Fruit fly (Drosophila melanogaster) whole organism, adult: Measurements from ENCODE around the gene wdb.

Source experiments
- CG11617 ChIP-seq: fragments of 200-800 bp; sonication (Bioruptor generic); optimal IDR thresholded peaks from 2 replicates; lab custom pipeline; 2017; ENCODE audit warnings: mild to moderate bottlenecking, missing biosample characterization, missing genetic modification reagents, missing genetic modification characterization
- CG12768 ChIP-seq: fragments of 200-800 bp; sonication (Bioruptor generic); optimal IDR thresholded peaks from 2 replicates; lab custom pipeline; 2017; ENCODE audit warnings: missing biosample characterization, missing genetic modification characterization, mild to moderate bottlenecking, moderate library complexity, missing genetic modification reagents
- CG14711 ChIP-seq: fragments of 200-800 bp; sonication (Bioruptor generic); optimal IDR thresholded peaks from 2 replicates; lab custom pipeline; 2018; ENCODE audit warnings: missing biosample characterization, mild to moderate bottlenecking, missing genetic modification characterization, moderate library complexity
- CG1620 ChIP-seq: fragments of 200-800 bp; sonication (Bioruptor generic); optimal IDR thresholded peaks from 2 replicates; lab custom pipeline; 2016; ENCODE audit warnings: missing biosample characterization, missing genetic modification characterization
- CG33017 ChIP-seq: fragments of 200-800 bp; sonication (Bioruptor generic); optimal IDR thresholded peaks from 2 replicates; lab custom pipeline; 2018; ENCODE audit warnings: missing biosample characterization, mild to moderate bottlenecking, missing genetic modification characterization, moderate library complexity
- CG5204 ChIP-seq: fragments of 200-800 bp; sonication (Bioruptor generic); optimal IDR thresholded peaks from 2 replicates; lab custom pipeline; 2016; ENCODE audit warnings: missing biosample characterization, missing genetic modification characterization
- CG7045 ChIP-seq: fragments of 200-800 bp; sonication (Bioruptor generic); optimal IDR thresholded peaks from 2 replicates; lab custom pipeline; 2017; ENCODE audit warnings: missing biosample characterization, mild to moderate bottlenecking, missing genetic modification characterization
- CG7101 ChIP-seq: fragments of 200-800 bp; sonication (Bioruptor generic); optimal IDR thresholded peaks from 2 replicates; lab custom pipeline; 2018; ENCODE audit warnings: missing biosample characterization, mild to moderate bottlenecking, missing genetic modification characterization, moderate library complexity
- Clk ChIP-seq: fragments of 200-800 bp; sonication (Bioruptor generic); optimal IDR thresholded peaks from 2 replicates; lab custom pipeline; 2017; ENCODE audit warnings: missing biosample characterization, missing genetic modification characterization
- Crg-1 ChIP-seq: fragments of 200-800 bp; sonication (Bioruptor generic); optimal IDR thresholded peaks from 2 replicates; lab custom pipeline; 2016; ENCODE audit warnings: missing biosample characterization, missing genetic modification characterization
- Hr96 ChIP-seq: fragments of 200-800 bp; sonication (Bioruptor generic); optimal IDR thresholded peaks from 2 replicates; lab custom pipeline; 2016; ENCODE audit warnings: missing biosample characterization, missing genetic modification characterization
- Mnt ChIP-seq: fragments of 200-800 bp; sonication (Bioruptor generic); optimal IDR thresholded peaks from 2 replicates; lab custom pipeline; 2016; ENCODE audit warnings: missing biosample characterization, mild to moderate bottlenecking, missing genetic modification characterization
- bab1 ChIP-seq: fragments of 200-800 bp; sonication (Bioruptor generic); optimal IDR thresholded peaks from 3 replicates; lab custom pipeline; 2019; ENCODE audit warnings: missing biosample characterization, mild to moderate bottlenecking, missing genetic modification characterization, moderate library complexity
- cic ChIP-seq: fragments of 200-800 bp; sonication (Bioruptor generic); optimal IDR thresholded peaks from 2 replicates; lab custom pipeline; 2017; ENCODE audit warnings: missing biosample characterization, mild to moderate bottlenecking, missing genetic modification characterization, moderate library complexity
- cnc ChIP-seq, 2 experiments: fragments of >200 bp; optimal IDR thresholded peaks; 2 replicates each; lab custom pipeline; 2017
- kay ChIP-seq: fragments of 200-800 bp; sonication (Bioruptor generic); peaks from one replicate; lab custom pipeline; 2016; ENCODE audit warnings: missing biosample characterization, missing genetic modification characterization, borderline replicate concordance
- ovo ChIP-seq: fragments of 200-800 bp; sonication (Bioruptor generic); optimal IDR thresholded peaks from 2 replicates; lab custom pipeline; 2016; ENCODE audit warnings: missing biosample characterization, missing genetic modification characterization
- pad ChIP-seq: fragments of 200-800 bp; sonication (Bioruptor generic); optimal IDR thresholded peaks from 3 replicates; lab custom pipeline; 2017; ENCODE audit warnings: missing biosample characterization, missing genetic modification characterization, mild to moderate bottlenecking, moderate library complexity, missing genetic modification reagents
- tj ChIP-seq: fragments of 200-800 bp; sonication (Bioruptor generic); optimal IDR thresholded peaks from 3 replicates; lab custom pipeline; 2017; ENCODE audit warnings: missing biosample characterization, mild to moderate bottlenecking, missing genetic modification characterization, moderate library complexity
- toe ChIP-seq: fragments of 200-800 bp; sonication (Bioruptor generic); optimal IDR thresholded peaks from 2 replicates; lab custom pipeline; 2016; ENCODE audit warnings: missing biosample characterization, missing genetic modification characterization

wdb gene

dm6 chr3R:27545752-27546151 is 36.3 kb downstream of the wdb start, which contains the start of gene Gr98d:
Gene Gr98d (plus strand): TSS chr3R:27546052.
- TF ChIP-seq Hr96, result no peak
- no peak for TF ChIP-seq CG11617 (GFP tag; lab: Kevin White, UChicago)
- no peak for TF ChIP-seq CG12768
- no peak for TF ChIP-seq Mnt (GFP tag; lab: Kevin White, UChicago)
- TF ChIP-seq CG7045, result no peak
- TF ChIP-seq CG1620, result no peak
- TF ChIP-seq cnc (optimal IDR thresholded peaks at IDR 0.05; lab: Kevin White, UChicago), result no peak
- no peak for TF ChIP-seq ovo
- no peak for TF ChIP-seq cic (GFP tag; lab: Kevin White, UChicago)
- no peak for TF ChIP-seq pad (GFP tag; lab: Kevin White, UChicago)
- no peak for TF ChIP-seq CG33017 (tag; lab: Kevin White, UChicago)
- no peak for TF ChIP-seq CG7101 (tag; lab: Kevin White, UChicago)
- TF ChIP-seq Crg-1 (GFP tag; lab: Kevin White, UChicago), result no peak
- TF ChIP-seq CG5204 (GFP tag; lab: Kevin White, UChicago), result no peak
- TF ChIP-seq kay, result no peak
- no peak for TF ChIP-seq bab1
- no peak for TF ChIP-seq tj

dm6 chr3R:27544143-27544542 is 37.9 kb downstream of the wdb start, which contains the start of gene Gr98c:
Gene Gr98c (plus strand): TSS chr3R:27544443.
- no peak for TF ChIP-seq Crg-1 (GFP tag; lab: Kevin White, UChicago)
- no peak for TF ChIP-seq toe (GFP tag; lab: Kevin White, UChicago)
- no peak for TF ChIP-seq CG1620
- no peak for TF ChIP-seq Mnt (GFP tag; lab: Kevin White, UChicago)
- TF ChIP-seq CG5204 (GFP tag; lab: Kevin White, UChicago), result no peak
- TF ChIP-seq CG12768, result no peak
- TF ChIP-seq cnc (optimal IDR thresholded peaks at IDR 0.05; lab: Kevin White, UChicago), result no peak
- no peak for TF ChIP-seq CG33017 (tag; lab: Kevin White, UChicago)
- TF ChIP-seq CG7045, result no peak
- no peak for TF ChIP-seq Hr96
- no peak for TF ChIP-seq CG14711 (tag; lab: Kevin White, UChicago)
- no peak for TF ChIP-seq CG7101 (tag; lab: Kevin White, UChicago)
- TF ChIP-seq Clk (GFP tag; lab: Kevin White, UChicago), result no peak
- TF ChIP-seq tj, result no peak
- no peak for TF ChIP-seq pad (GFP tag; lab: Kevin White, UChicago)
- TF ChIP-seq kay, result no peak
- TF ChIP-seq bab1, result no peak

- TF ChIP-seq Clk (GFP tag; lab: Kevin White, UChicago), result no peak
- no peak for TF ChIP-seq CG33017 (tag; lab: Kevin White, UChicago)
- TF ChIP-seq tj, result no peak
- no peak for TF ChIP-seq toe (GFP tag; lab: Kevin White, UChicago)
- no peak for TF ChIP-seq ovo
- TF ChIP-seq kay, result no peak
- no peak for TF ChIP-seq bab1
- TF ChIP-seq CG7045, result no peak
- TF ChIP-seq CG14711 (tag; lab: Kevin White, UChicago), result no peak
- no peak for TF ChIP-seq pad (GFP tag; lab: Kevin White, UChicago)
- no peak for TF ChIP-seq Mnt (GFP tag; lab: Kevin White, UChicago)
- no peak for TF ChIP-seq CG7101 (tag; lab: Kevin White, UChicago)
- no peak for TF ChIP-seq CG12768
- no peak for TF ChIP-seq CG11617 (GFP tag; lab: Kevin White, UChicago)
These were observed 39.8 kb downstream of the wdb start, which contains the start of gene Gr98b for dm6 chr3R:27542197-27542596. Gene Gr98b (plus strand): TSS chr3R:27542497.

- TF ChIP-seq kay, result no peak
These were observed 48.8 kb downstream of the wdb start for dm6 chr3R:27533225-27533624.

- TF ChIP-seq Mnt (GFP tag; lab: Kevin White, UChicago) (no peak), Hr96 (no peak), CG1620 (no peak), CG5204 (GFP tag; lab: Kevin White, UChicago) (no peak)
These were observed 61.6 kb downstream of the wdb start, which contains the start of gene CG12885 for dm6 chr3R:27520415-27520916. Gene CG12885 (plus strand): TSS chr3R:27520866.

dm6 chr3R:27519879-27520278 is 62.2 kb downstream of the wdb start:
- TF ChIP-seq CG7101 (tag; lab: Kevin White, UChicago) (no peak), kay (no peak), tj (no peak), bab1 (no peak), CG1620 (no peak), Clk (GFP tag; lab: Kevin White, UChicago) (no peak), Mnt (GFP tag; lab: Kevin White, UChicago) (no peak), CG7045 (no peak), ovo (no peak), CG11617 (GFP tag; lab: Kevin White, UChicago) (no peak), pad (GFP tag; lab: Kevin White, UChicago) (no peak), CG33017 (tag; lab: Kevin White, UChicago) (no peak), Hr96 (no peak), toe (GFP tag; lab: Kevin White, UChicago) (no peak)

dm6 chr3R:27517157-27517556 is 64.9 kb downstream of the wdb start, which contains the start of gene CG13972:
Gene CG13972 (minus strand): TSS chr3R:27517257.
- no peak for TF ChIP-seq bab1
- TF ChIP-seq CG33017 (tag; lab: Kevin White, UChicago), result no peak
- TF ChIP-seq CG7045, result no peak
- no peak for TF ChIP-seq cnc (optimal IDR thresholded peaks at IDR 0.05; lab: Kevin White, UChicago)
- no peak for TF ChIP-seq Crg-1 (GFP tag; lab: Kevin White, UChicago)
- no peak for TF ChIP-seq CG7101 (tag; lab: Kevin White, UChicago)
- no peak for TF ChIP-seq CG12768
- TF ChIP-seq cic (GFP tag; lab: Kevin White, UChicago), result no peak
- TF ChIP-seq Clk (GFP tag; lab: Kevin White, UChicago), result no peak
